Worm (Caenorhabditis elegans) whole organism, L4 larva: ENCODE measurements around the gene ZK809.1.

ENCODE experiments used
- Y105C5A.15 ChIP-seq: fragments of 200-800 bp; sonication (Bioruptor generic); IDR thresholded peaks from 2 replicates; pipeline ENCODE4 v1.3.6; 2022; ENCODE audit warnings: missing genetic modification characterization, missing compliant biosample characterization
- ceh-44 ChIP-seq: fragments of 200-800 bp; sonication (Bioruptor generic); IDR thresholded peaks from 2 replicates; pipeline ENCODE4 v1.3.6; 2022; ENCODE audit warnings: missing genetic modification reagents, missing genetic modification characterization, missing compliant biosample characterization
- daf-12 ChIP-seq: fragments of 150-350 bp; optimal IDR thresholded peaks from 2 replicates; lab custom pipeline; 2014; ENCODE audit warnings: missing biosample characterization, missing genetic modification reagents, missing genetic modification characterization
- daf-16 ChIP-seq, 3 experiments: sonication (generic microtip); optimal IDR thresholded peaks; 2 replicates each; lab custom pipeline; 2016 to 2017; ENCODE audit warnings: missing genetic modification characterization in 3 of 3, missing genetic modification reagents in 3 of 3, mild to moderate bottlenecking in 2 of 3, missing compliant biosample characterization in 2 of 3, missing biosample characterization in 1 of 3, moderate library complexity in 1 of 3
- daf-19 ChIP-seq: fragments of 200-800 bp; sonication (Bioruptor generic); conservative IDR thresholded peaks from 2 replicates; pipeline ENCODE4 v1.3.6; 2022; ENCODE audit warnings: missing genetic modification characterization, missing compliant biosample characterization
- dmd-8 ChIP-seq: fragments of 200-800 bp; sonication (Bioruptor generic); IDR thresholded peaks from 2 replicates; pipeline ENCODE4 v1.3.6; 2022; ENCODE audit warnings: missing genetic modification characterization, missing compliant biosample characterization
- hif-1 ChIP-seq, 2 experiments: sonication (generic microtip); optimal IDR thresholded peaks; 2 replicates each; lab custom pipeline; 2016 to 2017; ENCODE audit warnings: missing compliant biosample characterization in 2 of 2, missing genetic modification characterization in 2 of 2, missing genetic modification reagents in 2 of 2, missing genotype in 2 of 2, mild to moderate bottlenecking in 1 of 2
- lin-13 ChIP-seq: fragments of 150-350 bp; optimal IDR thresholded peaks from 2 replicates; lab custom pipeline; 2014; ENCODE audit warnings: missing biosample characterization, missing genetic modification reagents, missing genetic modification characterization
- mdl-1 ChIP-seq, 2 experiments: fragments of 150-350 bp in 1 of 2; sonication (generic microtip) in 1 of 2; optimal IDR thresholded peaks; 2 replicates each; lab custom pipeline; 2014 to 2017; ENCODE audit warnings: missing biosample characterization in 2 of 2, missing genetic modification characterization in 2 of 2
- mep-1 ChIP-seq: fragments of 150-350 bp; sonication (generic microtip); optimal IDR thresholded peaks from 3 replicates; lab custom pipeline; 2014; ENCODE audit warnings: missing biosample characterization, missing genetic modification characterization
- nhr-41 ChIP-seq: fragments of 200-800 bp; sonication (Bioruptor generic); IDR thresholded peaks from 2 replicates; pipeline ENCODE4 v1.3.6; 2022; ENCODE audit warnings: missing genetic modification reagents, missing genetic modification characterization, missing compliant biosample characterization
- nhr-77 ChIP-seq: fragments of 150-350 bp; optimal IDR thresholded peaks from 2 replicates; lab custom pipeline; 2014; ENCODE audit warnings: missing biosample characterization, missing genetic modification characterization
- pha-4 ChIP-seq, 2 experiments: fragments of 150-350 bp in 1 of 2; fragments of 200-800 bp in 1 of 2; sonication (Bioruptor generic) in 1 of 2; IDR thresholded peaks in 1 of 2; optimal IDR thresholded peaks in 1 of 2; 2 replicates each; pipeline versions ENCODE4 v1.3.6 to Lab custom; 2014 to 2022; ENCODE audit warnings: missing genetic modification characterization in 2 of 2, missing genetic modification reagents in 2 of 2, missing biosample characterization in 1 of 2, missing compliant biosample characterization in 1 of 2
- unc-62 ChIP-seq, 3 experiments: fragments of 150-350 bp in 1 of 3; sonication (generic microtip); optimal IDR thresholded peaks in 2 of 3; peaks in 1 of 3; 1 replicate in 1 of 3; 2 replicates in 2 of 3; lab custom pipeline; 2014 to 2017; ENCODE audit warnings: missing biosample characterization in 3 of 3, missing genetic modification characterization in 3 of 3, missing genetic modification reagents in 3 of 3, missing genotype in 1 of 3

DNA sequence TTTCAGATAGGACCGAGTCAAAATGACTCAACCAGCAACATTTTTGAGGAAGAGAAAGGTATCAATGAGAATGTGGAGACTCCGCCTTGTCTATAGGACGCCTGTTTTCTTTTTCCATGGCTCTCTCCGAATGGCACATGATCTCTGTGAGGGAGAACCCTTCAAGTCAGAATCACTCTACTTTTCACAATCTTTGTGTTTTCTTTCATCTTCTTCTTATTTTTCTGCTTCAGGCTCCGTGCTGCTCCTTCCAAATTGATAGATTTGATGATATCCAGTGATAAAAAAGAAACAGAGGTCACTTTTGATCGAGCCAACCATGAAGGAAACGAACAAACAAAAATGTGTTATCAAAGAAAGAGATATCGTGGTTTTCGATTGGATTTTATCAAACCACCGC is 7.1 kb downstream of the ZK809.1 start, which contains the start of gene ZK809.8:
- TF ChIP-seq daf-12 (tag; lab: Kevin White, UChicago): no peak
- no peak for TF ChIP-seq pha-4 (GFP tag; IDR thresholded peaks at IDR 0.05; lab: Robert Waterston, UW)
- no peak for TF ChIP-seq pha-4 (tag; optimal IDR thresholded peaks at IDR 0.05; lab: Kevin White, UChicago)
- TF ChIP-seq nhr-77 (tag; lab: Kevin White, UChicago): no peak
- no peak for TF ChIP-seq mdl-1 (tag; optimal IDR thresholded peaks at IDR 0.05; lab: Kevin White, UChicago)
- no peak for TF ChIP-seq hif-1 (tag; optimal IDR thresholded peaks at IDR 0.05; lab: Kevin White, UChicago)
- peak in 1 of 2 experiments; percentile 77 for TF ChIP-seq daf-16 (GFP tag; optimal IDR thresholded peaks at IDR 0.05; lab: Kevin White, UChicago)
- TF ChIP-seq daf-16 (tag; optimal IDR thresholded peaks at IDR 0.05; lab: Kevin White, UChicago): no peak
- no peak for TF ChIP-seq lin-13 (GFP tag; lab: Kevin White, UChicago)
- TF ChIP-seq nhr-41 (GFP tag; lab: Robert Waterston, UW): no peak
- no peak for TF ChIP-seq daf-19 (GFP tag; lab: Robert Waterston, UW)
- TF ChIP-seq Y105C5A.15 (GFP tag; lab: Robert Waterston, UW): no peak
- no peak for TF ChIP-seq ceh-44 (GFP tag; lab: Robert Waterston, UW)
- no peak for TF ChIP-seq dmd-8 (GFP tag; lab: Robert Waterston, UW)
- TF ChIP-seq mep-1 (tag; lab: Kevin White, UChicago): no peak
- peak in 1 of 2 experiments; percentile 87 for TF ChIP-seq unc-62 (GFP tag; optimal IDR thresholded peaks at IDR 0.05 in 1 of 2; lab: Kevin White, UChicago)
- no peak for TF ChIP-seq unc-62 (tag; optimal IDR thresholded peaks at IDR 0.05; lab: Kevin White, UChicago)
